Worm (Caenorhabditis elegans) whole organism, L4 larva: ENCODE data around the gene aat-3.

Experiments
- D1046.2 ChIP-seq: fragments of 200-800 bp; sonication (Bioruptor generic); IDR thresholded peaks from 2 replicates; pipeline ENCODE4 v1.3.6; 2022; ENCODE audit warnings: missing genetic modification characterization, missing compliant biosample characterization
- F10B5.3 ChIP-seq: sonication (generic microtip); optimal IDR thresholded peaks from 2 replicates; lab custom pipeline; 2016; ENCODE audit warnings: mild to moderate bottlenecking, missing genetic modification characterization, missing compliant biosample characterization
- F37D6.2 ChIP-seq: sonication (generic microtip); optimal IDR thresholded peaks from 2 replicates; lab custom pipeline; 2016; ENCODE audit warnings: mild to moderate bottlenecking, missing genetic modification characterization, missing compliant biosample characterization
- R02D3.7 ChIP-seq: fragments of 150-350 bp; sonication (generic microtip); optimal IDR thresholded peaks from 3 replicates; lab custom pipeline; 2014; ENCODE audit warnings: missing biosample characterization, missing genetic modification characterization
- Y105C5A.15 ChIP-seq: fragments of 200-800 bp; sonication (Bioruptor generic); IDR thresholded peaks from 2 replicates; pipeline ENCODE4 v1.3.6; 2022; ENCODE audit warnings: missing genetic modification characterization, missing compliant biosample characterization
- Y5F2A.4 ChIP-seq: fragments of 200-800 bp; sonication (Bioruptor generic); optimal IDR thresholded peaks from 2 replicates; lab custom pipeline; 2018; ENCODE audit warnings: mild to moderate bottlenecking, missing genetic modification characterization, missing compliant biosample characterization
- aha-1 ChIP-seq: fragments of 150-350 bp; peaks from one replicate; lab custom pipeline; 2014; ENCODE audit warnings: missing biosample characterization, missing genetic modification characterization
- ama-1 ChIP-seq: fragments of 150-350 bp; optimal IDR thresholded peaks from 2 replicates; lab custom pipeline; 2014; ENCODE audit warnings: inconsistent platforms, mixed read lengths
- arid-1 ChIP-seq: fragments of 200-800 bp; sonication (Bioruptor generic); conservative IDR thresholded peaks from 2 replicates; pipeline ENCODE4 v1.3.6; 2022; ENCODE audit warnings: missing genetic modification reagents, missing genetic modification characterization, missing compliant biosample characterization
- ceh-28 ChIP-seq: fragments of 150-350 bp; optimal IDR thresholded peaks from 2 replicates; lab custom pipeline; 2014; ENCODE audit warnings: missing biosample characterization, missing genetic modification reagents, missing genetic modification characterization
- ces-1 ChIP-seq: fragments of 150-350 bp; sonication (generic microtip); optimal IDR thresholded peaks from 4 replicates; lab custom pipeline; 2014; ENCODE audit warnings: missing biosample characterization, missing genetic modification reagents, missing genetic modification characterization
- cey-2 ChIP-seq: sonication (generic microtip); optimal IDR thresholded peaks from 3 replicates; lab custom pipeline; 2017; ENCODE audit warnings: missing genetic modification characterization, mild to moderate bottlenecking, missing compliant biosample characterization, antibody characterized with exemption, borderline replicate concordance; ENCODE audit not compliant: insufficient read depth
- daf-12 ChIP-seq: fragments of 150-350 bp; optimal IDR thresholded peaks from 2 replicates; lab custom pipeline; 2014; ENCODE audit warnings: missing biosample characterization, missing genetic modification reagents, missing genetic modification characterization
- daf-8 ChIP-seq: fragments of 200-800 bp; sonication (Bioruptor generic); IDR thresholded peaks from 2 replicates; pipeline ENCODE4 v1.3.6; 2022; ENCODE audit warnings: missing genetic modification characterization, missing compliant biosample characterization
- dve-1 ChIP-seq: sonication (generic microtip); optimal IDR thresholded peaks from 2 replicates; lab custom pipeline; 2017; ENCODE audit warnings: antibody characterized with exemption, mild to moderate bottlenecking, missing genetic modification characterization, missing compliant biosample characterization; ENCODE audit not compliant: insufficient read depth
- egl-43 ChIP-seq: fragments of 200-800 bp; sonication (Bioruptor generic); IDR thresholded peaks from 2 replicates; pipeline ENCODE4 v1.3.6; 2022; ENCODE audit warnings: missing genetic modification reagents, missing genetic modification characterization, missing compliant biosample characterization
- hif-1 ChIP-seq, 2 experiments: sonication (generic microtip); optimal IDR thresholded peaks; 2 replicates each; lab custom pipeline; 2016 to 2017; ENCODE audit warnings: missing compliant biosample characterization in 2 of 2, missing genetic modification characterization in 2 of 2, missing genetic modification reagents in 2 of 2, missing genotype in 2 of 2, mild to moderate bottlenecking in 1 of 2
- hlh-11 ChIP-seq: fragments of 200-800 bp; sonication (Bioruptor generic); optimal IDR thresholded peaks from 2 replicates; lab custom pipeline; 2018; ENCODE audit warnings: mild to moderate bottlenecking, missing genetic modification characterization, missing compliant biosample characterization
- hmg-1.1 ChIP-seq: fragments of 200-800 bp; sonication (Bioruptor generic); IDR thresholded peaks from 2 replicates; pipeline ENCODE4 v1.3.6; 2022; ENCODE audit warnings: missing genetic modification reagents, missing genetic modification characterization, missing compliant biosample characterization
- lin-15B ChIP-seq: fragments of 150-350 bp; sonication (generic microtip); optimal IDR thresholded peaks from 3 replicates; lab custom pipeline; 2014; ENCODE audit warnings: missing biosample characterization, missing genetic modification characterization
- lin-29 ChIP-seq: fragments of 200-800 bp; sonication (Bioruptor generic); IDR thresholded peaks from 2 replicates; pipeline ENCODE4 v1.3.6; 2022; ENCODE audit warnings: missing genetic modification reagents, missing genetic modification characterization, missing compliant biosample characterization
- lir-3 ChIP-seq: sonication (generic microtip); optimal IDR thresholded peaks from 2 replicates; lab custom pipeline; 2016; ENCODE audit warnings: mild to moderate bottlenecking, missing genetic modification characterization, missing compliant biosample characterization
- lsy-2 ChIP-seq, 2 experiments: fragments of 150-350 bp in 1 of 2; sonication (generic microtip) in 1 of 2; optimal IDR thresholded peaks; 2 replicates each; lab custom pipeline; 2014 to 2017; ENCODE audit warnings: missing biosample characterization in 2 of 2, missing genetic modification characterization in 2 of 2
- madf-5 ChIP-seq, 2 experiments: fragments of 200-800 bp; sonication (Bioruptor generic); IDR thresholded peaks; 2 replicates each; pipeline ENCODE4 v1.3.6; 2022; ENCODE audit warnings: missing compliant biosample characterization in 2 of 2, missing genetic modification characterization in 2 of 2
- madf-9 ChIP-seq: fragments of 200-800 bp; sonication (Bioruptor generic); conservative IDR thresholded peaks from 2 replicates; pipeline ENCODE4 v1.3.6; 2022; ENCODE audit warnings: missing genetic modification reagents, missing genetic modification characterization, missing compliant biosample characterization
- mdl-1 ChIP-seq, 2 experiments: fragments of 150-350 bp in 1 of 2; sonication (generic microtip) in 1 of 2; optimal IDR thresholded peaks; 2 replicates each; lab custom pipeline; 2014 to 2017; ENCODE audit warnings: missing biosample characterization in 2 of 2, missing genetic modification characterization in 2 of 2
- mep-1 ChIP-seq: fragments of 150-350 bp; sonication (generic microtip); optimal IDR thresholded peaks from 3 replicates; lab custom pipeline; 2014; ENCODE audit warnings: missing biosample characterization, missing genetic modification characterization
- mxl-2 ChIP-seq: fragments of 200-800 bp; sonication (Bioruptor generic); conservative IDR thresholded peaks from 2 replicates; pipeline ENCODE4 v1.3.6; 2022; ENCODE audit warnings: missing genetic modification reagents, missing genetic modification characterization, missing compliant biosample characterization
- mxl-3 ChIP-seq: fragments of 200-800 bp; sonication (Bioruptor generic); optimal IDR thresholded peaks from 2 replicates; lab custom pipeline; 2018; ENCODE audit warnings: mild to moderate bottlenecking, missing genetic modification characterization, missing compliant biosample characterization
- nhr-10 ChIP-seq: fragments of 150-350 bp; optimal IDR thresholded peaks from 2 replicates; lab custom pipeline; 2014; ENCODE audit warnings: missing biosample characterization, missing genetic modification characterization
- nhr-11 ChIP-seq: fragments of 150-350 bp; optimal IDR thresholded peaks from 2 replicates; lab custom pipeline; 2014; ENCODE audit warnings: missing biosample characterization, missing genetic modification characterization
- nhr-111 ChIP-seq: fragments of 200-800 bp; sonication (Bioruptor generic); optimal IDR thresholded peaks from 2 replicates; lab custom pipeline; 2018; ENCODE audit warnings: mild to moderate bottlenecking, missing genetic modification characterization, missing compliant biosample characterization
- nhr-237 ChIP-seq: sonication (generic microtip); optimal IDR thresholded peaks from 2 replicates; lab custom pipeline; 2017; ENCODE audit warnings: missing biosample characterization, missing genetic modification characterization
- nhr-25 ChIP-seq: sonication (generic microtip); optimal IDR thresholded peaks from 2 replicates; lab custom pipeline; 2017; ENCODE audit warnings: missing genetic modification characterization, mild to moderate bottlenecking, missing compliant biosample characterization, antibody characterized with exemption, moderate library complexity, borderline replicate concordance; ENCODE audit not compliant: insufficient read depth
- nhr-76 ChIP-seq: fragments of 150-350 bp; optimal IDR thresholded peaks from 2 replicates; lab custom pipeline; 2014; ENCODE audit warnings: missing biosample characterization, missing genetic modification characterization
- nhr-77 ChIP-seq: fragments of 150-350 bp; optimal IDR thresholded peaks from 2 replicates; lab custom pipeline; 2014; ENCODE audit warnings: missing biosample characterization, missing genetic modification characterization
- pha-4 ChIP-seq, 2 experiments: fragments of 150-350 bp in 1 of 2; fragments of 200-800 bp in 1 of 2; sonication (Bioruptor generic) in 1 of 2; IDR thresholded peaks in 1 of 2; optimal IDR thresholded peaks in 1 of 2; 2 replicates each; pipeline versions ENCODE4 v1.3.6 to Lab custom; 2014 to 2022; ENCODE audit warnings: missing genetic modification characterization in 2 of 2, missing genetic modification reagents in 2 of 2, missing biosample characterization in 1 of 2, missing compliant biosample characterization in 1 of 2
- pqm-1 ChIP-seq: sonication (generic microtip); optimal IDR thresholded peaks from 2 replicates; lab custom pipeline; 2017; ENCODE audit warnings: missing biosample characterization, missing genetic modification characterization
- rbr-2 ChIP-seq: sonication (generic microtip); optimal IDR thresholded peaks from 2 replicates; lab custom pipeline; 2016; ENCODE audit warnings: missing genotype, missing genetic modification characterization, missing compliant biosample characterization
- saeg-2 ChIP-seq: fragments of 200-800 bp; sonication (Bioruptor generic); IDR thresholded peaks from 2 replicates; pipeline ENCODE4 v1.3.6; 2022; ENCODE audit warnings: missing genetic modification reagents, missing genetic modification characterization, missing compliant biosample characterization
- set-16 ChIP-seq: fragments of 200-800 bp; sonication (Bioruptor generic); IDR thresholded peaks from 2 replicates; pipeline ENCODE4 v1.3.6; 2022; ENCODE audit warnings: missing genetic modification reagents, missing genetic modification characterization, missing compliant biosample characterization
- spr-3 ChIP-seq: fragments of 200-800 bp; sonication (Bioruptor generic); optimal IDR thresholded peaks from 2 replicates; lab custom pipeline; 2018; ENCODE audit warnings: mild to moderate bottlenecking, missing genetic modification characterization, missing compliant biosample characterization
- tag-97 ChIP-seq: fragments of 200-800 bp; sonication (Bioruptor generic); IDR thresholded peaks from 2 replicates; pipeline ENCODE4 v1.3.6; 2022; ENCODE audit warnings: missing genetic modification characterization, missing compliant biosample characterization
- tra-1 ChIP-seq: fragments of 200-800 bp; sonication (Bioruptor generic); IDR thresholded peaks from 2 replicates; pipeline ENCODE4 v1.3.6; 2022; ENCODE audit warnings: missing genetic modification reagents, missing genetic modification characterization, missing compliant biosample characterization
- unc-130 ChIP-seq: sonication (generic microtip); optimal IDR thresholded peaks from 2 replicates; lab custom pipeline; 2016; ENCODE audit warnings: missing genetic modification reagents, missing genetic modification characterization, missing compliant biosample characterization
- zfp-3 ChIP-seq: fragments of 200-800 bp; sonication (Bioruptor generic); conservative IDR thresholded peaks from 2 replicates; pipeline ENCODE4 v1.3.6; 2022; ENCODE audit warnings: missing genetic modification reagents, missing genetic modification characterization, missing compliant biosample characterization
- zip-2 ChIP-seq: fragments of 150-350 bp; optimal IDR thresholded peaks from 2 replicates; lab custom pipeline; 2014; ENCODE audit warnings: missing biosample characterization, missing genetic modification characterization
- ztf-11 ChIP-seq: fragments of 150-350 bp; optimal IDR thresholded peaks from 2 replicates; lab custom pipeline; 2014; ENCODE audit warnings: missing biosample characterization, missing genetic modification characterization

The aat-3 gene

ce11 chrX:2591586-2592000 is 39.5 kb downstream of the aat-3 start (continued):
- TF ChIP-seq set-16 (GFP tag; lab: Robert Waterston, UW) (no peak; the same call in 1 of the 2 replicates), unc-130 (GFP tag; lab: Kevin White, UChicago) (no peak), pha-4 (GFP tag; IDR thresholded peaks at IDR 0.05; lab: Robert Waterston, UW) (no peak), pha-4 (tag; optimal IDR thresholded peaks at IDR 0.05; lab: Kevin White, UChicago) (no peak), hif-1 (tag; optimal IDR thresholded peaks at IDR 0.05; lab: Kevin White, UChicago) (peak in 1 of 2 experiments; percentile 37), nhr-25 (peak; percentile 88)

ce11 chrX:2592670-2593280 is 40.7 kb downstream of the aat-3 start:
- peak; percentile 1 for TF ChIP-seq dve-1 (tag; lab: Kevin White, UChicago)
- TF ChIP-seq lir-3 (tag; lab: Kevin White, UChicago): no peak
- TF ChIP-seq mxl-2 (GFP tag; lab: Robert Waterston, UW): no peak
- no peak for TF ChIP-seq nhr-237 (tag; lab: Kevin White, UChicago)
- TF ChIP-seq nhr-111 (GFP tag; lab: Kevin White, UChicago): no peak
- TF ChIP-seq lin-29: no peak
- TF ChIP-seq daf-12 (tag; lab: Kevin White, UChicago): no peak
- TF ChIP-seq Y105C5A.15: no peak
- TF ChIP-seq saeg-2: no peak
- no peak for TF ChIP-seq nhr-76 (tag; lab: Kevin White, UChicago)
- TF ChIP-seq nhr-11: no peak
- TF ChIP-seq ztf-11 (tag; lab: Kevin White, UChicago): no peak
- TF ChIP-seq zfp-3 (GFP tag; lab: Robert Waterston, UW): no peak
- no peak for TF ChIP-seq nhr-10 (tag; lab: Kevin White, UChicago)
- no peak for TF ChIP-seq pha-4 (GFP tag; IDR thresholded peaks at IDR 0.05; lab: Robert Waterston, UW)
- TF ChIP-seq pha-4 (tag; optimal IDR thresholded peaks at IDR 0.05; lab: Kevin White, UChicago): no peak
- no peak for TF ChIP-seq lsy-2 (tag; optimal IDR thresholded peaks at IDR 0.05; lab: Kevin White, UChicago)
- TF ChIP-seq spr-3: no peak
- TF ChIP-seq arid-1: no peak
- peak; percentile 10 for TF ChIP-seq ama-1 (lab: Kevin White, UChicago)
- peak; percentile 0 to 92 for TF ChIP-seq hif-1 (tag; optimal IDR thresholded peaks at IDR 0.05; lab: Kevin White, UChicago)
- TF ChIP-seq mxl-3 (GFP tag; lab: Kevin White, UChicago): no peak
- TF ChIP-seq ces-1: no peak
- TF ChIP-seq tra-1 (GFP tag; lab: Robert Waterston, UW): peak; percentile 86
- TF ChIP-seq F10B5.3 (tag; lab: Kevin White, UChicago): no peak
- no peak for TF ChIP-seq hmg-1.1 (GFP tag; lab: Robert Waterston, UW)
- TF ChIP-seq nhr-77 (tag; lab: Kevin White, UChicago): no peak
- no peak for TF ChIP-seq tag-97
- peak in 1 of 2 experiments; percentile 9 for TF ChIP-seq mdl-1 (tag; optimal IDR thresholded peaks at IDR 0.05; lab: Kevin White, UChicago)
- TF ChIP-seq rbr-2 (tag; lab: Kevin White, UChicago): no peak
- TF ChIP-seq mep-1 (tag; lab: Kevin White, UChicago): peak; percentile 15
- peak; percentile 95 for TF ChIP-seq aha-1
- TF ChIP-seq egl-43 (GFP tag; lab: Robert Waterston, UW): no peak
- no peak for TF ChIP-seq madf-5 (GFP tag; IDR thresholded peaks at IDR 0.05; lab: Robert Waterston, UW)
- TF ChIP-seq madf-9 (GFP tag; lab: Robert Waterston, UW): no peak
- TF ChIP-seq pqm-1 (tag; lab: Kevin White, UChicago): no peak
- no peak for TF ChIP-seq daf-8 (GFP tag; lab: Robert Waterston, UW)
- no peak for TF ChIP-seq zip-2 (tag; lab: Kevin White, UChicago)
- TF ChIP-seq lin-15B (tag; lab: Kevin White, UChicago): no peak
- no peak for TF ChIP-seq R02D3.7
- no peak for TF ChIP-seq F37D6.2 (tag; lab: Kevin White, UChicago)
- TF ChIP-seq D1046.2 (GFP tag; lab: Robert Waterston, UW): no peak
- TF ChIP-seq cey-2 (tag; lab: Kevin White, UChicago): peak; percentile 55
- TF ChIP-seq Y5F2A.4: no peak
- TF ChIP-seq hlh-11 (tag; lab: Kevin White, UChicago): peak; percentile 44
- no peak for TF ChIP-seq ceh-28 (tag; lab: Kevin White, UChicago)
- TF ChIP-seq set-16 (GFP tag; lab: Robert Waterston, UW): no peak
